Worm (Caenorhabditis elegans): ENCODE data around the gene bgnt-1.5.

Gene bgnt-1.5

ce11 chrX:13226614-13227096, 5.5 kb downstream of the bgnt-1.5 start, which contains the start of gene skr-21:
skr-21 (minus strand) TSS chrX:13226664.
- peak; percentile 9 for TF ChIP-seq ceh-31 (tag; optimal IDR thresholded peaks at IDR 0.05)
- TF ChIP-seq ets-4 (tag; optimal IDR thresholded peaks at IDR 0.05): no peak
- TF ChIP-seq tbx-2 (tag; optimal IDR thresholded peaks at IDR 0.05): peak; percentile 40
- TF ChIP-seq ceh-48 (tag; optimal IDR thresholded peaks at IDR 0.05): peak; percentile 73
- peak; percentile 45 for TF ChIP-seq sox-2 (GFP tag; IDR thresholded peaks at IDR 0.05)
- no peak for TF ChIP-seq eyg-1 (tag; optimal IDR thresholded peaks at IDR 0.05)
- TF ChIP-seq nfya-1 (tag; optimal IDR thresholded peaks at IDR 0.05): peak; percentile 45
- TF ChIP-seq elt-2 (tag; optimal IDR thresholded peaks at IDR 0.05): peak; percentile 35

ce11 chrX:13225111-13225905, 6.9 kb downstream of the bgnt-1.5 start:
- TF ChIP-seq zip-5 (tag; optimal IDR thresholded peaks at IDR 0.05): no peak
- no peak for TF ChIP-seq fax-1 (tag; optimal IDR thresholded peaks at IDR 0.05)
- TF ChIP-seq dve-1 (tag; optimal IDR thresholded peaks at IDR 0.05): no peak
- no peak for TF ChIP-seq ztf-16 (tag; optimal IDR thresholded peaks at IDR 0.05)
- no peak for TF ChIP-seq ceh-34 (tag; optimal IDR thresholded peaks at IDR 0.05)
- TF ChIP-seq ahr-1 (tag; optimal IDR thresholded peaks at IDR 0.05): no peak
- TF ChIP-seq lim-6 (tag; optimal IDR thresholded peaks at IDR 0.05): no peak
- no peak for TF ChIP-seq ceh-6 (GFP tag; optimal IDR thresholded peaks at IDR 0.05)
- TF ChIP-seq T23F11.4 (GFP tag; optimal IDR thresholded peaks at IDR 0.05): no peak
- TF ChIP-seq elt-2 (tag; optimal IDR thresholded peaks at IDR 0.05): peak; percentile 32
- no peak for TF ChIP-seq nhr-232 (tag; optimal IDR thresholded peaks at IDR 0.05)
- no peak for TF ChIP-seq nfya-1 (tag; optimal IDR thresholded peaks at IDR 0.05)
- peak; percentile 11 for TF ChIP-seq ceh-22 (tag; optimal IDR thresholded peaks at IDR 0.05)
- TF ChIP-seq ceh-24 (tag; optimal IDR thresholded peaks at IDR 0.05): no peak
- TF ChIP-seq hlh-13 (GFP tag; optimal IDR thresholded peaks at IDR 0.05): no peak
- TF ChIP-seq ceh-18 (tag; optimal IDR thresholded peaks at IDR 0.05): no peak
- TF ChIP-seq che-1 (tag; optimal IDR thresholded peaks at IDR 0.05): no peak
- peak; percentile 7 for TF ChIP-seq ceh-31 (tag; optimal IDR thresholded peaks at IDR 0.05)
- no peak for TF ChIP-seq ceh-9 (tag; optimal IDR thresholded peaks at IDR 0.05)
- no peak for TF ChIP-seq pat-9 (tag; optimal IDR thresholded peaks at IDR 0.05)
- TF ChIP-seq madf-2 (tag; optimal IDR thresholded peaks at IDR 0.05): no peak
- TF ChIP-seq K02D7.2 (tag; optimal IDR thresholded peaks at IDR 0.05): no peak
- no peak for TF ChIP-seq ceh-30 (tag; optimal IDR thresholded peaks at IDR 0.05)
- TF ChIP-seq ttx-3 (tag; optimal IDR thresholded peaks at IDR 0.05): no peak
- TF ChIP-seq rnt-1 (tag; optimal IDR thresholded peaks at IDR 0.05): no peak
- no peak for TF ChIP-seq C08G9.2 (tag; optimal IDR thresholded peaks at IDR 0.05)
- TF ChIP-seq mec-3 (tag; optimal IDR thresholded peaks at IDR 0.05; ENCODE audit: borderline replicate concordance): no peak
- TF ChIP-seq sdc-2 (tag; optimal IDR thresholded peaks at IDR 0.05): no peak
- peak; percentile 52 for TF ChIP-seq ceh-48 (tag; optimal IDR thresholded peaks at IDR 0.05)
- no peak for TF ChIP-seq F13H6.1 (tag; optimal IDR thresholded peaks at IDR 0.05)
- no peak for TF ChIP-seq K09A11.1 (tag; optimal IDR thresholded peaks at IDR 0.05; ENCODE audit: insufficient read depth)
- no peak for TF ChIP-seq nhr-11 (tag; optimal IDR thresholded peaks at IDR 0.05)
- TF ChIP-seq pag-3 (tag; optimal IDR thresholded peaks at IDR 0.05; ENCODE audit: borderline replicate concordance): no peak
- no peak for TF ChIP-seq ref-2 (tag; optimal IDR thresholded peaks at IDR 0.05)
- TF ChIP-seq dmd-4 (tag; optimal IDR thresholded peaks at IDR 0.05; ENCODE audit: borderline replicate concordance): no peak
- no peak for TF ChIP-seq hlh-15 (tag; optimal IDR thresholded peaks at IDR 0.05)
- TF ChIP-seq hlh-8 (tag; optimal IDR thresholded peaks at IDR 0.05): no peak
- no peak for TF ChIP-seq unc-42 (tag; optimal IDR thresholded peaks at IDR 0.05)
- no peak for TF ChIP-seq hlh-6 (tag; optimal IDR thresholded peaks at IDR 0.05)
- TF ChIP-seq ceh-2 (tag; optimal IDR thresholded peaks at IDR 0.05): peak; percentile 36
- TF ChIP-seq pax-1 (tag; optimal IDR thresholded peaks at IDR 0.05): no peak
- TF ChIP-seq tbx-2 (tag; optimal IDR thresholded peaks at IDR 0.05): no peak
- peak; percentile 80 for TF ChIP-seq hlh-30 (tag; optimal IDR thresholded peaks at IDR 0.05; ENCODE audit: insufficient read depth)
- TF ChIP-seq ceh-45 (GFP tag; IDR thresholded peaks at IDR 0.05): no peak
- TF ChIP-seq pha-2 (tag; optimal IDR thresholded peaks at IDR 0.05): no peak
- TF ChIP-seq pros-1 (tag; optimal IDR thresholded peaks at IDR 0.05): no peak

Measured in whole organism, late embryonic.